Worm (Caenorhabditis elegans) whole organism, young adult: ENCODE data around the gene glb-24.

Experiments
- B0035.1 ChIP-seq: sonication (generic microtip); optimal IDR thresholded peaks from 2 replicates; lab custom pipeline; 2016; ENCODE audit warnings: missing genetic modification characterization, mild to moderate bottlenecking, missing compliant biosample characterization, missing genotype, missing genetic modification reagents
- F10E7.11 ChIP-seq: sonication (generic microtip); optimal IDR thresholded peaks from 2 replicates; lab custom pipeline; 2017; ENCODE audit warnings: mild to moderate bottlenecking, missing genetic modification characterization, moderate library complexity, missing compliant biosample characterization
- F39B2.1 ChIP-seq: fragments of 200-800 bp; sonication (Bioruptor generic); IDR thresholded peaks from 2 replicates; pipeline ENCODE4 v1.3.6; 2022; ENCODE audit warnings: missing genetic modification reagents, missing genetic modification characterization, missing compliant biosample characterization
- F57C9.4 ChIP-seq: sonication (generic microtip); optimal IDR thresholded peaks from 2 replicates; lab custom pipeline; 2017; ENCODE audit warnings: mild to moderate bottlenecking, missing genetic modification characterization, missing compliant biosample characterization
- K11D2.4 ChIP-seq: fragments of 200-800 bp; sonication (Bioruptor generic); IDR thresholded peaks from 2 replicates; pipeline ENCODE4 v1.3.6; 2022; ENCODE audit warnings: missing genetic modification reagents, missing genetic modification characterization, missing compliant biosample characterization
- Y53G8AR.9 ChIP-seq: fragments of 200-800 bp; sonication (Bioruptor generic); conservative IDR thresholded peaks from 2 replicates; pipeline ENCODE4 v1.3.6; 2022; ENCODE audit warnings: missing genetic modification reagents, missing genetic modification characterization, missing compliant biosample characterization
- ZK185.1 ChIP-seq: sonication (generic microtip); optimal IDR thresholded peaks from 2 replicates; lab custom pipeline; 2016; ENCODE audit warnings: mild to moderate bottlenecking, missing genetic modification characterization, missing compliant biosample characterization; ENCODE audit not compliant: poor library complexity, severe bottlenecking
- akir-1 ChIP-seq: fragments of 200-800 bp; sonication (Bioruptor generic); optimal IDR thresholded peaks from 2 replicates; lab custom pipeline; 2018; ENCODE audit warnings: mild to moderate bottlenecking, missing genetic modification characterization, moderate library complexity, missing compliant biosample characterization
- ama-1 ChIP-seq, 3 experiments: fragments of 150-350 bp in 1 of 3; sonication (generic microtip) in 2 of 3; optimal IDR thresholded peaks; 2 replicates each; lab custom pipeline; 2014 to 2018; ENCODE audit warnings: missing biosample characterization in 2 of 3, missing genetic modification characterization in 2 of 3, missing genetic modification reagents in 2 of 3
- athp-1 ChIP-seq: sonication (generic microtip); optimal IDR thresholded peaks from 2 replicates; lab custom pipeline; 2017; ENCODE audit warnings: mild to moderate bottlenecking, missing genetic modification characterization, missing compliant biosample characterization
- attf-3 ChIP-seq: fragments of 200-800 bp; sonication (Bioruptor generic); conservative IDR thresholded peaks from 2 replicates; pipeline ENCODE4 v1.3.6; 2022; ENCODE audit warnings: missing genetic modification reagents, missing genetic modification characterization, missing compliant biosample characterization
- ceh-40 ChIP-seq: fragments of 200-800 bp; sonication (Bioruptor generic); IDR thresholded peaks from 2 replicates; pipeline ENCODE4 v1.3.6; 2022; ENCODE audit warnings: missing genetic modification characterization, missing compliant biosample characterization
- egl-18 ChIP-seq: fragments of 200-800 bp; sonication (Bioruptor generic); IDR thresholded peaks from 2 replicates; pipeline ENCODE4 v1.3.6; 2022; ENCODE audit warnings: missing genetic modification reagents, missing genetic modification characterization, missing compliant biosample characterization
- egrh-3 ChIP-seq: fragments of 200-800 bp; sonication (Bioruptor generic); IDR thresholded peaks from 2 replicates; pipeline ENCODE4 v1.3.6; 2022; ENCODE audit warnings: missing genetic modification reagents, missing genetic modification characterization, missing compliant biosample characterization
- hlh-26 ChIP-seq: fragments of 200-800 bp; sonication (Bioruptor generic); conservative IDR thresholded peaks from 2 replicates; pipeline ENCODE4 v1.3.6; 2022; ENCODE audit warnings: missing genetic modification reagents, missing genetic modification characterization, missing compliant biosample characterization
- hmg-1.2 ChIP-seq: fragments of 200-800 bp; sonication (Bioruptor generic); IDR thresholded peaks from 2 replicates; pipeline ENCODE4 v1.3.6; 2022; ENCODE audit warnings: missing genetic modification reagents, missing genetic modification characterization, missing compliant biosample characterization
- lin-26 ChIP-seq: fragments of 200-800 bp; sonication (Bioruptor generic); IDR thresholded peaks from 2 replicates; pipeline ENCODE4 v1.3.6; 2022; ENCODE audit warnings: missing genetic modification reagents, missing genetic modification characterization, missing compliant biosample characterization
- lin-54 ChIP-seq: fragments of 200-800 bp; sonication (Bioruptor generic); optimal IDR thresholded peaks from 2 replicates; lab custom pipeline; 2018; ENCODE audit warnings: mild to moderate bottlenecking, missing genetic modification characterization, missing compliant biosample characterization
- lsy-27 ChIP-seq: sonication (generic microtip); optimal IDR thresholded peaks from 2 replicates; lab custom pipeline; 2017; ENCODE audit warnings: missing genetic modification characterization, mild to moderate bottlenecking, missing compliant biosample characterization, antibody characterized with exemption, missing genotype, borderline replicate concordance; ENCODE audit not compliant: insufficient read depth
- madf-3 ChIP-seq: fragments of 200-800 bp; sonication (Bioruptor generic); IDR thresholded peaks from 2 replicates; pipeline ENCODE4 v1.3.6; 2022; ENCODE audit warnings: missing genetic modification reagents, missing genetic modification characterization, missing compliant biosample characterization
- madf-6 ChIP-seq: fragments of 200-800 bp; sonication (Bioruptor generic); IDR thresholded peaks from 2 replicates; pipeline ENCODE4 v1.3.6; 2022; ENCODE audit warnings: missing genetic modification reagents, missing genetic modification characterization, missing compliant biosample characterization
- mel-28 ChIP-seq: sonication (generic microtip); optimal IDR thresholded peaks from 2 replicates; lab custom pipeline; 2016; ENCODE audit warnings: borderline replicate concordance, mild to moderate bottlenecking, missing genetic modification characterization, missing compliant biosample characterization
- mes-4 ChIP-seq: sonication (generic microtip); optimal IDR thresholded peaks from 2 replicates; lab custom pipeline; 2016; ENCODE audit warnings: missing genotype, missing genetic modification characterization, missing compliant biosample characterization
- mxl-1 ChIP-seq: sonication (generic microtip); optimal IDR thresholded peaks from 2 replicates; lab custom pipeline; 2016; ENCODE audit warnings: missing genetic modification characterization, missing compliant biosample characterization
- nfyb-1 ChIP-seq: fragments of 200-800 bp; sonication (Bioruptor generic); IDR thresholded peaks from 2 replicates; pipeline ENCODE4 v1.3.6; 2022; ENCODE audit warnings: missing genetic modification reagents, missing genetic modification characterization, missing compliant biosample characterization
- repo-1 ChIP-seq: sonication (generic microtip); optimal IDR thresholded peaks from 2 replicates; lab custom pipeline; 2017; ENCODE audit warnings: mild to moderate bottlenecking, missing genetic modification characterization, missing compliant biosample characterization
- rpc-1 ChIP-seq, 2 experiments: fragments of 150-350 bp in 1 of 2; sonication (generic microtip) in 1 of 2; optimal IDR thresholded peaks; 2 replicates each; lab custom pipeline; 2014 to 2018; ENCODE audit warnings: missing biosample characterization in 1 of 2, missing genetic modification characterization in 1 of 2, missing genetic modification reagents in 1 of 2, missing genotype in 1 of 2
- tbp1 ChIP-seq: fragments of 200-800 bp; sonication (Bioruptor generic); optimal IDR thresholded peaks from 2 replicates; lab custom pipeline; 2018; ENCODE audit warnings: mild to moderate bottlenecking, missing genetic modification characterization, missing compliant biosample characterization
- tlf-1 ChIP-seq: fragments of 200-800 bp; sonication (Bioruptor generic); optimal IDR thresholded peaks from 2 replicates; lab custom pipeline; 2018; ENCODE audit warnings: mild to moderate bottlenecking, missing genetic modification characterization, missing compliant biosample characterization
- unc-130 ChIP-seq: sonication (generic microtip); optimal IDR thresholded peaks from 2 replicates; lab custom pipeline; 2016; ENCODE audit warnings: missing genetic modification reagents, missing genetic modification characterization, missing compliant biosample characterization

glb-24 gene

ce11 chrV:12869948-12870347, 15.8 kb downstream of the glb-24 start, which contains the start of gene T07F10.3 (continued):
- no peak for TF ChIP-seq hlh-26 (GFP tag; lab: Robert Waterston, UW)
- TF ChIP-seq F39B2.1 (GFP tag; lab: Robert Waterston, UW) = no peak
- peak; percentile 49; the same call in 1 of the 2 replicates for TF ChIP-seq Y53G8AR.9 (GFP tag; lab: Robert Waterston, UW)
- peak; percentile 95 for TF ChIP-seq lin-54 (GFP tag; lab: Kevin White, UChicago)
- peak; percentile 47 for TF ChIP-seq tlf-1 (GFP tag; lab: Kevin White, UChicago)
- no peak for TF ChIP-seq repo-1
- TF ChIP-seq F57C9.4 = peak; percentile 15
- no peak for TF ChIP-seq mxl-1 (tag; lab: Kevin White, UChicago)
- no peak for TF ChIP-seq lin-26 (GFP tag; lab: Robert Waterston, UW)
- TF ChIP-seq egl-18 (GFP tag; lab: Robert Waterston, UW) = no peak
- TF ChIP-seq mel-28 = no peak
- TF ChIP-seq K11D2.4 (GFP tag; lab: Robert Waterston, UW) = peak; percentile 78
- no peak for TF ChIP-seq lsy-27 (tag; lab: Kevin White, UChicago)

DNA sequence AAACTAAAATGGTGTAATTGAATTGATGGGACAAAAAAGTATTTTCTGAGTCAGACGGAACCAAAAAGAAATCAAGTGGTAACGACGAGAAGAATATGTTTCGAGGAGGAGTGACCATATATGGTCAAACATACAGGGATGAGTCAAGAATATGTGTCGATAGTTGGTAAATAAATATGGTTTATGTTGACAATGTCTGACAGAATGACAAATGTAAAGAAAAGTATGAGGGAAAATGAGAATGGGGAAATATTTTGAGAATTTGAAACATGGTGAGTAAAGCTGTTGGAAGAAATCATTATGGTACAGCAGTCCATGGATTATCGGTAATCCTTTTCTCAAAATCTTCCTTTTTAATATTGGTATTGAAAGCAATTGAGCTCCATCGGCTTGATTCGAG, 17.8 kb downstream of the glb-24 start, which contains the start of gene nspg-1:
nspg-1 (minus strand) TSS at position 101 of the 400 bp plus-strand sequence.
- TF ChIP-seq ama-1 (optimal IDR thresholded peaks at IDR 0.05; lab: Kevin White, UChicago) = no peak
- TF ChIP-seq ama-1 (GFP tag; optimal IDR thresholded peaks at IDR 0.05; lab: Kevin White, UChicago) = no peak
- no peak for TF ChIP-seq mxl-1 (tag; lab: Kevin White, UChicago)
- no peak for TF ChIP-seq hmg-1.2 (GFP tag; lab: Robert Waterston, UW)
- TF ChIP-seq rpc-1 (optimal IDR thresholded peaks at IDR 0.05; lab: Kevin White, UChicago) = no peak
- no peak for TF ChIP-seq rpc-1 (tag; optimal IDR thresholded peaks at IDR 0.05; lab: Kevin White, UChicago)
- no peak for TF ChIP-seq nfyb-1
- TF ChIP-seq madf-3 (GFP tag; lab: Robert Waterston, UW) = no peak
- TF ChIP-seq akir-1 (GFP tag; lab: Kevin White, UChicago) = no peak
- TF ChIP-seq athp-1 = no peak
- TF ChIP-seq F10E7.11 (tag; lab: Kevin White, UChicago) = no peak

DNA sequence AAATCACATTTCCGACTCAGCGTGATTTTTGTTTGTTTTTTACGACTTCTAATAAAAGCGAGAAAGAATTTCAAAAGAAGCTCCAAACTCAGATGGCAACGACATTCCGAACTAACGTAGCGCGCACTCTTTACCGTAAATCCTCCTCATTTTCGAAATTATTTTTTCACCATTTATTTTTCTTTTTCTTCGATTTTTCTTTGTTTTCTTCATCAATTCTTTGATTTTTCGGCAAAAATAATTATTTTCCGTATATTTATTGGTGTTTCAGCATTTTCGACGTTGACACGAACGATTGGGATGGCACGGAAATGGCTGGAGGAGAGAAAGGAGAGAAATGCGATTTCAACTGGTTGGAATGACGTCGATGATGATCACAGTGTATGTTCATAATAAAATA, 20.1 kb downstream of the glb-24 start, which contains the start of gene T07F10.5:
T07F10.5 (plus strand) TSS at position 301 of the 400 bp plus-strand sequence.
- TF ChIP-seq attf-3 (GFP tag; lab: Robert Waterston, UW) = 0 out of 2 replicates have a peak, but pooled peaks have one; percentile 13
- TF ChIP-seq, all 124 proteins: peak for 1; not testable (repeated sequence) for 123

- no peak for TF ChIP-seq ceh-40 (GFP tag; lab: Robert Waterston, UW)
Observed at ce11 chrV:12859144-12859543, 26.6 kb downstream of the glb-24 start, which contains the start of gene anp-1. anp-1 (plus strand) TSS chrV:12859444.

DNA sequence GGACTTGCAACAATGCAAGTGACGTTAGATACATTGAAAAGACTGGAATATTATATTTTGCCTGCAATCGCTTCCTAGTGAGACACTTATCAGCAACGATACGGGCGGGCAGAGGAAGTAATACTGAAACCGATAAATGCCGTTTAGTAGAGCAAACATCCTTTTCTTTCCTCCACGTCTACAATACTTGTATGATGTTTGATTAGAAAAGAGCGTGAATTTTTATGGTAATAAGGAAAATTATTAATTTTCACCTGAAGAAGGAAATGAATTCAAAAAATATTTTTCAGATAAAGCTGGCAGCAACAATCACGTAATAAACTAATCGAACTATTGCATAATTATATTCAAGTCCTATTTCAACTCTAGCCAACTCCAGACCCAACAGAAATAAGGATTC, 31.0 kb downstream of the glb-24 start, which contains the start of gene C44H9.7:
C44H9.7 (minus strand) TSS at position 101 of the 400 bp plus-strand sequence.
- TF ChIP-seq madf-6 (no peak), ZK185.1 (tag; lab: Kevin White, UChicago) (no peak), B0035.1 (tag; lab: Kevin White, UChicago) (no peak), mes-4 (tag; lab: Kevin White, UChicago) (no peak), tbp1 (GFP tag; lab: Kevin White, UChicago) (no peak), egrh-3 (GFP tag; lab: Robert Waterston, UW) (no peak), lin-54 (GFP tag; lab: Kevin White, UChicago) (no peak), unc-130 (no peak)
